5 fruit fly cellular contexts compared by ENCODE assay signal in genomic region chrX:11423277-11423717, dm6.
TF ChIP-seq lines count a peak whose summit lies in the region.

No protein-coding gene starts in this region.

- peak; percentile 30 for TF ChIP-seq CTCF in whole organism, embryonic (GFP tag; optimal IDR thresholded peaks at IDR 0.05; lab: Kevin White, UChicago)

TF ChIP-seq in whole organism, adult, 20 proteins besides CTCF, POLR2A, EP300 and RAD21 (continues in another document):
- TF ChIP-seq CG1620 (GFP tag; optimal IDR thresholded peaks at IDR 0.05; lab: Kevin White, UChicago) (peak; percentile 57), CG7101 (tag; optimal IDR thresholded peaks at IDR 0.05; lab: Kevin White, UChicago) (peak; percentile 89), toe (GFP tag; optimal IDR thresholded peaks at IDR 0.05; lab: Kevin White, UChicago) (peak; percentile 59), CG12768 (GFP tag; optimal IDR thresholded peaks at IDR 0.05; lab: Kevin White, UChicago) (peak; percentile 92), cnc (optimal IDR thresholded peaks at IDR 0.05; lab: Kevin White, UChicago) (no peak), ovo (GFP tag; optimal IDR thresholded peaks at IDR 0.05; lab: Kevin White, UChicago) (peak; percentile 99), pad (GFP tag; optimal IDR thresholded peaks at IDR 0.05; lab: Kevin White, UChicago) (peak; percentile 74), CG14711 (tag; optimal IDR thresholded peaks at IDR 0.05; lab: Kevin White, UChicago) (peak; percentile 88), Hr96 (GFP tag; optimal IDR thresholded peaks at IDR 0.05; lab: Kevin White, UChicago) (peak; percentile 88), cic (GFP tag; optimal IDR thresholded peaks at IDR 0.05; lab: Kevin White, UChicago) (peak; percentile 99), kay (GFP tag; lab: Kevin White, UChicago; ENCODE audit: borderline replicate concordance) (peak; percentile 92), Clk (GFP tag; optimal IDR thresholded peaks at IDR 0.05; lab: Kevin White, UChicago) (peak; percentile 98), CG33017 (tag; optimal IDR thresholded peaks at IDR 0.05; lab: Kevin White, UChicago) (peak; percentile 86), tj (GFP tag; optimal IDR thresholded peaks at IDR 0.05; lab: Kevin White, UChicago) (peak; percentile 87), CG5204 (GFP tag; optimal IDR thresholded peaks at IDR 0.05; lab: Kevin White, UChicago) (peak; percentile 80), Mnt (GFP tag; optimal IDR thresholded peaks at IDR 0.05; lab: Kevin White, UChicago) (peak; percentile 78), CG11617 (GFP tag; optimal IDR thresholded peaks at IDR 0.05; lab: Kevin White, UChicago) (peak; percentile 92), bab1 (GFP tag; optimal IDR thresholded peaks at IDR 0.05; lab: Kevin White, UChicago) (peak; percentile 98)

TF ChIP-seq in whole organism, embryonic, 481 proteins besides CTCF, POLR2A, EP300 and RAD21 (continues in another document):
- TF ChIP-seq Med (GFP tag; lab: Kevin White, UChicago): peak; percentile 99
- TF ChIP-seq trem (tag; optimal IDR thresholded peaks at IDR 0.05; lab: Kevin White, UChicago): peak; percentile 53
- TF ChIP-seq Ssrp (tag; optimal IDR thresholded peaks at IDR 0.05; lab: Kevin White, UChicago): peak; percentile 74
- TF ChIP-seq cas (GFP tag; IDR thresholded peaks at IDR 0.05; lab: Robert Waterston, UW): peak; percentile 86
- TF ChIP-seq sisA (GFP tag; IDR thresholded peaks at IDR 0.05; lab: Robert Waterston, UW): peak; percentile 83
- TF ChIP-seq mirr (GFP tag; optimal IDR thresholded peaks at IDR 0.05; lab: Kevin White, UChicago): peak; percentile 63
- TF ChIP-seq repo (GFP tag; optimal IDR thresholded peaks at IDR 0.05; lab: Kevin White, UChicago): peak; percentile 85
- TF ChIP-seq gsb-n (tag; optimal IDR thresholded peaks at IDR 0.05; lab: Kevin White, UChicago): peak; percentile 68
- peak; percentile 85 for TF ChIP-seq Side (GFP tag; optimal IDR thresholded peaks at IDR 0.05; lab: Kevin White, UChicago)
- peak; percentile 77 for TF ChIP-seq CG12236 (GFP tag; optimal IDR thresholded peaks at IDR 0.05; lab: Kevin White, UChicago)
- TF ChIP-seq gce (GFP tag; IDR thresholded peaks at IDR 0.05; lab: Robert Waterston, UW): peak; percentile 75; the same call in 1 of the 3 replicates
- TF ChIP-seq Hand (GFP tag; optimal IDR thresholded peaks at IDR 0.05; lab: Kevin White, UChicago): peak; percentile 88
- peak; percentile 87 for TF ChIP-seq CG6689 (GFP tag; IDR thresholded peaks at IDR 0.05; lab: Robert Waterston, UW)
- TF ChIP-seq CG15514 (GFP tag; optimal IDR thresholded peaks at IDR 0.05; lab: Kevin White, UChicago): peak; percentile 86
- peak; percentile 87 for TF ChIP-seq CG9932 (GFP tag; IDR thresholded peaks at IDR 0.05; lab: Robert Waterston, UW)
- TF ChIP-seq exex (tag; optimal IDR thresholded peaks at IDR 0.05; lab: Kevin White, UChicago): peak; percentile 64
- peak; percentile 88 for TF ChIP-seq CG12744 (GFP tag; optimal IDR thresholded peaks at IDR 0.05; lab: Kevin White, UChicago)
- TF ChIP-seq esg (GFP tag; conservative IDR thresholded peaks at IDR 0.05; lab: Robert Waterston, UW): peak; percentile 87
- peak; percentile 87 for TF ChIP-seq wdn (GFP tag; IDR thresholded peaks at IDR 0.05; lab: Robert Waterston, UW)

TF ChIP-seq in whole organism, prepupa, 60 proteins besides CTCF, POLR2A, EP300 and RAD21 (continues in another document):
- TF ChIP-seq CG11902 (GFP tag; optimal IDR thresholded peaks at IDR 0.05; lab: Kevin White, UChicago) (peak; percentile 58), CG8319 (GFP tag; optimal IDR thresholded peaks at IDR 0.05; lab: Kevin White, UChicago) (peak; percentile 45), CG10669 (GFP tag; optimal IDR thresholded peaks at IDR 0.05; lab: Kevin White, UChicago) (peak; percentile 29), Gug (GFP tag; IDR thresholded peaks at IDR 0.05; lab: Robert Waterston, UW) (peak; percentile 65), CG11762 (GFP tag; optimal IDR thresholded peaks at IDR 0.05; lab: Kevin White, UChicago; ENCODE audit: insufficient read depth) (peak; percentile 72), CG34406 (GFP tag; optimal IDR thresholded peaks at IDR 0.05; lab: Kevin White, UChicago) (peak; percentile 76), CG16779 (tag; optimal IDR thresholded peaks at IDR 0.05; lab: Kevin White, UChicago) (peak; percentile 38), eg (GFP tag; IDR thresholded peaks at IDR 0.05; lab: Robert Waterston, UW) (peak; percentile 84), vri (GFP tag; optimal IDR thresholded peaks at IDR 0.05; lab: Kevin White, UChicago) (peak; percentile 90), topi (GFP tag; optimal IDR thresholded peaks at IDR 0.05; lab: Kevin White, UChicago) (peak; percentile 92), CG3032 (tag; optimal IDR thresholded peaks at IDR 0.05; lab: Kevin White, UChicago) (no peak), lz (GFP tag; optimal IDR thresholded peaks at IDR 0.05; lab: Kevin White, UChicago) (peak; percentile 89), Sox14 (GFP tag; optimal IDR thresholded peaks at IDR 0.05; lab: Kevin White, UChicago) (peak; percentile 79), CG8119 (GFP tag; IDR thresholded peaks at IDR 0.05; lab: Robert Waterston, UW) (peak; percentile 70; the same call in 2 of the 3 replicates), CG6854 (GFP tag; optimal IDR thresholded peaks at IDR 0.05; lab: Kevin White, UChicago) (peak; percentile 62), CG10631 (GFP tag; optimal IDR thresholded peaks at IDR 0.05; lab: Kevin White, UChicago) (peak; percentile 48), net (GFP tag; optimal IDR thresholded peaks at IDR 0.05; lab: Kevin White, UChicago) (peak; percentile 54), Met (GFP tag; optimal IDR thresholded peaks at IDR 0.05; lab: Kevin White, UChicago) (peak; percentile 88), CG6163 (GFP tag; IDR thresholded peaks at IDR 0.05; lab: Robert Waterston, UW) (peak; percentile 75; the same call in 2 of the 3 replicates)

TF ChIP-seq in whole organism, pupa, 21 proteins besides CTCF, POLR2A, EP300 and RAD21:
- TF ChIP-seq CG12605 (GFP tag; IDR thresholded peaks at IDR 0.05; lab: Robert Waterston, UW) (0 out of 2 replicates have a peak, but pooled peaks have one; percentile 55), fd96Ca (GFP tag; IDR thresholded peaks at IDR 0.05; lab: Robert Waterston, UW) (peak; percentile 92), CG8159 (tag; optimal IDR thresholded peaks at IDR 0.05; lab: Kevin White, UChicago) (peak; percentile 46), EcR (GFP tag; optimal IDR thresholded peaks at IDR 0.05; lab: Kevin White, UChicago) (no peak), CG15710 (tag; optimal IDR thresholded peaks at IDR 0.05; lab: Kevin White, UChicago) (no peak), CG17806 (tag; optimal IDR thresholded peaks at IDR 0.05; lab: Kevin White, UChicago) (peak; percentile 3), Ets98B (GFP tag; IDR thresholded peaks at IDR 0.05; lab: Robert Waterston, UW) (peak; percentile 93), CG34367 (tag; optimal IDR thresholded peaks at IDR 0.05; lab: Kevin White, UChicago) (no peak), CG32121 (GFP tag; IDR thresholded peaks at IDR 0.05; lab: Robert Waterston, UW) (peak; percentile 94), D1 (tag; optimal IDR thresholded peaks at IDR 0.05; lab: Kevin White, UChicago) (no peak), Pif1B (GFP tag; optimal IDR thresholded peaks at IDR 0.05; lab: Kevin White, UChicago) (no peak), CG10348 (GFP tag; IDR thresholded peaks at IDR 0.05; lab: Robert Waterston, UW) (no peak), CG14655 (GFP tag; optimal IDR thresholded peaks at IDR 0.05; lab: Kevin White, UChicago) (peak; percentile 51), rn (GFP tag; IDR thresholded peaks at IDR 0.05; lab: Robert Waterston, UW) (0 out of 2 replicates have a peak, but pooled peaks have one; percentile 9), CG9948 (tag; optimal IDR thresholded peaks at IDR 0.05; lab: Kevin White, UChicago) (no peak), CG8301 (tag; optimal IDR thresholded peaks at IDR 0.05; lab: Kevin White, UChicago) (peak; percentile 60), Pif1A (GFP tag; optimal IDR thresholded peaks at IDR 0.05; lab: Kevin White, UChicago) (peak; percentile 71), CG4496 (GFP tag; IDR thresholded peaks at IDR 0.05; lab: Robert Waterston, UW) (peak; percentile 85), Snoo (tag; optimal IDR thresholded peaks at IDR 0.05; lab: Kevin White, UChicago) (peak; percentile 84), CG13204 (GFP tag; optimal IDR thresholded peaks at IDR 0.05; lab: Kevin White, UChicago) (no peak), gl (tag; optimal IDR thresholded peaks at IDR 0.05; lab: Kevin White, UChicago) (no peak)

TF ChIP-seq in whole organism, wandering third instar larva, 38 proteins besides CTCF, POLR2A, EP300 and RAD21 (continues in another document):
- TF ChIP-seq sage (GFP tag; optimal IDR thresholded peaks at IDR 0.05; lab: Kevin White, UChicago): peak; percentile 86
- peak; percentile 63 for TF ChIP-seq Dif (GFP tag; optimal IDR thresholded peaks at IDR 0.05; lab: Kevin White, UChicago; ENCODE audit: partially characterized antibody)
- peak; percentile 21 for TF ChIP-seq Dfd (GFP tag; optimal IDR thresholded peaks at IDR 0.05; lab: Kevin White, UChicago)
- TF ChIP-seq tai (GFP tag; optimal IDR thresholded peaks at IDR 0.05; lab: Kevin White, UChicago): peak; percentile 85
- TF ChIP-seq Hr78 (GFP tag; optimal IDR thresholded peaks at IDR 0.05; lab: Kevin White, UChicago): no peak
- no peak for TF ChIP-seq pan (optimal IDR thresholded peaks at IDR 0.05; lab: Kevin White, UChicago)
- TF ChIP-seq h (GFP tag; optimal IDR thresholded peaks at IDR 0.05; lab: Kevin White, UChicago): peak; percentile 96
- peak; percentile 96 for TF ChIP-seq ey (GFP tag; optimal IDR thresholded peaks at IDR 0.05; lab: Kevin White, UChicago)
- no peak for TF ChIP-seq Vsx2 (GFP tag; optimal IDR thresholded peaks at IDR 0.05; lab: Kevin White, UChicago; ENCODE audit: partially characterized antibody)
- TF ChIP-seq usp (GFP tag; optimal IDR thresholded peaks at IDR 0.05; lab: Kevin White, UChicago): no peak
- TF ChIP-seq HLH106 (tag; optimal IDR thresholded peaks at IDR 0.05; lab: Kevin White, UChicago): peak; percentile 92
- peak; percentile 20 for TF ChIP-seq jim (GFP tag; optimal IDR thresholded peaks at IDR 0.05; lab: Kevin White, UChicago)
- TF ChIP-seq lola (GFP tag; optimal IDR thresholded peaks at IDR 0.05; lab: Kevin White, UChicago): no peak
- peak; percentile 81 for TF ChIP-seq brk (GFP tag; optimal IDR thresholded peaks at IDR 0.05; lab: Kevin White, UChicago)
- peak; percentile 21 for TF ChIP-seq Rel (GFP tag; optimal IDR thresholded peaks at IDR 0.05; lab: Kevin White, UChicago)
- peak; percentile 59 for TF ChIP-seq Rel (tag; optimal IDR thresholded peaks at IDR 0.05; lab: Kevin White, UChicago)
- TF ChIP-seq CG32264 (GFP tag; optimal IDR thresholded peaks at IDR 0.05; lab: Kevin White, UChicago): peak; percentile 88
- peak; percentile 78 for TF ChIP-seq sv (GFP tag; optimal IDR thresholded peaks at IDR 0.05; lab: Kevin White, UChicago)
- no peak for TF ChIP-seq Myc (optimal IDR thresholded peaks at IDR 0.05; lab: Kevin White, UChicago)
- TF ChIP-seq psq (GFP tag; optimal IDR thresholded peaks at IDR 0.05; lab: Kevin White, UChicago): peak; percentile 87
- TF ChIP-seq fru (GFP tag; optimal IDR thresholded peaks at IDR 0.05; lab: Kevin White, UChicago): peak; percentile 92
- peak; percentile 68 for TF ChIP-seq CG9705 (GFP tag; optimal IDR thresholded peaks at IDR 0.05; lab: Kevin White, UChicago)
- no peak for TF ChIP-seq N (GFP tag; optimal IDR thresholded peaks at IDR 0.05; lab: Kevin White, UChicago)
